Worm (Caenorhabditis elegans): Measurements from ENCODE around the gene rmd-2.

DNA sequence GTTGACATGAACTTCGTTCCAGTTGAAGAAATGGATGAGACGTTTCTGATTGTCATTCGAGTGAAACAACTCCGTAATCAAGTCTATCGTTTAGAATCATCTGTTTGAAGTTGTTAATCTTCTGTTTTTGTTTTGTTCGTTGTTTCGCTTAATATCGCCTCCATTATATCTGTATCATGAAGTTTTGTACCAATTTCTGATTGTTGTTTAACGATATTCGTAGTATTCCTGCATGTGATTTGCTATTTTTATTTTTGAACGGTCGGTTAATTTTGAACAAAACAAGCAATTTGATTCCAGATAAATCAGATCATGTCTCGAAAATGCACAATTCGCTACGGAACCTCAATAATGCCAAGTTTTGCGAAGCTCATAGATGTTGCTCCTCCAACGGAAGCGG is 3.5 kb downstream of the rmd-2 start, which contains the start of gene C27H6.9:
- no peak for TF ChIP-seq elt-2 (tag; optimal IDR thresholded peaks at IDR 0.05)
- TF ChIP-seq snpc-4 (tag; optimal IDR thresholded peaks at IDR 0.05) = no peak
- no peak for TF ChIP-seq ets-5 (GFP tag; IDR thresholded peaks at IDR 0.05)
- TF ChIP-seq irx-1 (tag; optimal IDR thresholded peaks at IDR 0.05) = no peak
